Worm (Caenorhabditis elegans): ENCODE results near the gene C05C10.7.

C05C10.7 gene

ce11 chrII:9892409-9892808, 46.4 kb downstream of the C05C10.7 start, which contains the start of gene C08H9.16 (continued):
- TF ChIP-seq snpc-4 (tag; optimal IDR thresholded peaks at IDR 0.05) (peak; percentile 69), nhr-67 (tag; optimal IDR thresholded peaks at IDR 0.05) (no peak), R02D3.7 (tag; optimal IDR thresholded peaks at IDR 0.05) (peak; percentile 28), ztf-11 (tag; optimal IDR thresholded peaks at IDR 0.05) (no peak), lin-39 (tag; optimal IDR thresholded peaks at IDR 0.05) (peak; percentile 14), sea-2 (GFP tag; optimal IDR thresholded peaks at IDR 0.05) (no peak), nhr-77 (tag; optimal IDR thresholded peaks at IDR 0.05) (peak; percentile 17), nfya-1 (tag; optimal IDR thresholded peaks at IDR 0.05; ENCODE audit: insufficient read depth) (peak; percentile 97), mml-1 (tag; optimal IDR thresholded peaks at IDR 0.05) (no peak), ama-1 (optimal IDR thresholded peaks at IDR 0.05) (no peak), eor-1 (tag; optimal IDR thresholded peaks at IDR 0.05) (no peak), elt-3 (tag; optimal IDR thresholded peaks at IDR 0.05) (no peak), hmg-11 (tag; optimal IDR thresholded peaks at IDR 0.05) (peak; percentile 52), lin-15B (tag; optimal IDR thresholded peaks at IDR 0.05) (peak; percentile 52), nhr-43 (tag; optimal IDR thresholded peaks at IDR 0.05; ENCODE audit: poor library complexity, severe bottlenecking) (peak; percentile 37), nhr-11 (tag; optimal IDR thresholded peaks at IDR 0.05) (no peak), fkh-10 (GFP tag; optimal IDR thresholded peaks at IDR 0.05) (no peak), unc-62 (GFP tag; optimal IDR thresholded peaks at IDR 0.05) (no peak), pqm-1 (tag; optimal IDR thresholded peaks at IDR 0.05) (no peak)

- no peak for TF ChIP-seq nhr-12 (tag; optimal IDR thresholded peaks at IDR 0.05)
- TF ChIP-seq daf-12 (tag; optimal IDR thresholded peaks at IDR 0.05), result no peak
- no peak for TF ChIP-seq unc-39 (tag; optimal IDR thresholded peaks at IDR 0.05)
- TF ChIP-seq eor-1 (tag; optimal IDR thresholded peaks at IDR 0.05), result no peak
- TF ChIP-seq pqm-1 (tag; optimal IDR thresholded peaks at IDR 0.05), result peak; percentile 48
- TF ChIP-seq nhr-11 (tag; optimal IDR thresholded peaks at IDR 0.05), result no peak
- TF ChIP-seq pha-4 (tag; optimal IDR thresholded peaks at IDR 0.05), result no peak
- TF ChIP-seq ceh-9 (tag; optimal IDR thresholded peaks at IDR 0.05), result no peak
- no peak for TF ChIP-seq nhr-76 (tag; optimal IDR thresholded peaks at IDR 0.05)
- TF ChIP-seq unc-62 (GFP tag; optimal IDR thresholded peaks at IDR 0.05), result no peak
- TF ChIP-seq nhr-43 (tag; optimal IDR thresholded peaks at IDR 0.05; ENCODE audit: poor library complexity, severe bottlenecking), result no peak
- TF ChIP-seq elt-2 (tag; optimal IDR thresholded peaks at IDR 0.05), result peak; percentile 75
- no peak for TF ChIP-seq ZK546.5 (tag; optimal IDR thresholded peaks at IDR 0.05)
- TF ChIP-seq ama-1 (optimal IDR thresholded peaks at IDR 0.05), result no peak
- no peak for TF ChIP-seq fkh-2 (tag; optimal IDR thresholded peaks at IDR 0.05)
- TF ChIP-seq elt-3 (tag; optimal IDR thresholded peaks at IDR 0.05), result no peak
- TF ChIP-seq nhr-237 (tag; optimal IDR thresholded peaks at IDR 0.05), result no peak
- no peak for TF ChIP-seq lsy-12 (tag; optimal IDR thresholded peaks at IDR 0.05)
- TF ChIP-seq skn-1 (tag; optimal IDR thresholded peaks at IDR 0.05), result no peak
- no peak for TF ChIP-seq R02D3.7 (tag; optimal IDR thresholded peaks at IDR 0.05)
- peak; percentile 2 for TF ChIP-seq nhr-23 (tag; optimal IDR thresholded peaks at IDR 0.05)
- no peak for TF ChIP-seq nhr-67 (tag; optimal IDR thresholded peaks at IDR 0.05)
- no peak for TF ChIP-seq zag-1 (tag; optimal IDR thresholded peaks at IDR 0.05)
- no peak for TF ChIP-seq sea-2 (GFP tag; optimal IDR thresholded peaks at IDR 0.05)
- TF ChIP-seq snpc-4 (tag; optimal IDR thresholded peaks at IDR 0.05), result no peak
- no peak for TF ChIP-seq lin-39 (tag; optimal IDR thresholded peaks at IDR 0.05)
- no peak for TF ChIP-seq nhr-77 (tag; optimal IDR thresholded peaks at IDR 0.05)
- TF ChIP-seq elt-1 (tag; optimal IDR thresholded peaks at IDR 0.05), result peak; percentile 91
- no peak for TF ChIP-seq ceh-82 (tag; optimal IDR thresholded peaks at IDR 0.05)
- no peak for TF ChIP-seq hmg-11 (tag; optimal IDR thresholded peaks at IDR 0.05)
- TF ChIP-seq tbx-2 (tag; optimal IDR thresholded peaks at IDR 0.05), result no peak
- no peak for TF ChIP-seq egl-27 (tag; optimal IDR thresholded peaks at IDR 0.05)
- no peak for TF ChIP-seq ztf-4 (tag; optimal IDR thresholded peaks at IDR 0.05)
- TF ChIP-seq nhr-25 (tag; optimal IDR thresholded peaks at IDR 0.05), result no peak
- no peak for TF ChIP-seq aly-2 (tag; optimal IDR thresholded peaks at IDR 0.05)
- no peak for TF ChIP-seq fkh-10 (GFP tag; optimal IDR thresholded peaks at IDR 0.05)
These were observed 46.9 kb downstream of the C05C10.7 start for ce11 chrII:9891823-9892222.

Measured in whole organism, L3 larva.